Fruit fly (Drosophila melanogaster): ENCODE data around the gene Alg1.
A peak's percentile ranks its signal among the peaks of the same experiment; 100 is the strongest.

Gene Alg1

DNA sequence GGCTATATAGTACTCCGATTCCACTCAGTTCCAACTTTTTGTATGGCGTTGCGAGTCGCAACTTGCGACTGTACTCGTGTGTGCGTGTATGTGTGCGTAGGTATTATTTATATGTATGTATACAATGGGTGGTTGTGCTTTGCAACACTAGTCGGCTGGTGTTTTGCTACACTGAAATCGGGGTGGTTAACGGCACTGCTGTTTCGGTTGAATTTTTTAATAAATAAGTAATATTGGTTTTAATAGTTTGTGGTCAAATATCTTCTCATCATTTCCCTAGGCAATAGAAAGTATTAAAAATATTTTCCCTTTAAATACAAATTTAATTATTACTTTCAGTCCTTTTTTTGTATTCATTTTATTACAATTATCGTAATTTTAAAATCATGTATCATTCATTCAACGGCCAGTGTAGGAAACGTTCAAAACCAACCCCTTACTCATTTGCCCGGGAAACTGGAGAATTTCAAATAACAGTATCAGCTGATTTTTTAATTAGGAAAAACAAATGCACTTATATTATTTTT lies 12.7 kb downstream of the Alg1 start, which contains the start of gene CG7379 (continued):
- TF ChIP-seq CG9932 (GFP tag; IDR thresholded peaks at IDR 0.05) (peak; percentile 97), Mrtf (GFP tag; IDR thresholded peaks at IDR 0.05) (peak; percentile 50; the same call in 2 of the 3 replicates), Meics (GFP tag; optimal IDR thresholded peaks at IDR 0.05) (peak; percentile 76), CG5245 (GFP tag; optimal IDR thresholded peaks at IDR 0.05) (peak; percentile 78), CG2116 (GFP tag; optimal IDR thresholded peaks at IDR 0.05) (peak; percentile 70), CG1602 (GFP tag; optimal IDR thresholded peaks at IDR 0.05) (peak; percentile 77), CG34422 (GFP tag; IDR thresholded peaks at IDR 0.05) (peak; percentile 78; the same call in 1 of the 3 replicates), twi (tag; optimal IDR thresholded peaks at IDR 0.05) (peak; percentile 59), hkb (optimal IDR thresholded peaks at IDR 0.05) (peak; percentile 48), hkb (GFP tag; IDR thresholded peaks at IDR 0.05) (peak; percentile 54), corto (GFP tag; optimal IDR thresholded peaks at IDR 0.05) (no peak), CG16779 (GFP tag; IDR thresholded peaks at IDR 0.05) (peak; percentile 87), Dad (GFP tag; optimal IDR thresholded peaks at IDR 0.05) (peak; percentile 83), exex (tag; optimal IDR thresholded peaks at IDR 0.05) (peak; percentile 62), CG3163 (GFP tag; optimal IDR thresholded peaks at IDR 0.05) (peak; percentile 62), CG13123 (GFP tag; optimal IDR thresholded peaks at IDR 0.05) (peak; percentile 51), Lpt (GFP tag; optimal IDR thresholded peaks at IDR 0.05) (no peak), Ptx1 (GFP tag; IDR thresholded peaks at IDR 0.05) (peak; percentile 80), crp (GFP tag; optimal IDR thresholded peaks at IDR 0.05) (peak in 1 of 2 experiments; percentile 76), peb (GFP tag; IDR thresholded peaks at IDR 0.05) (no peak)

- TF ChIP-seq Elba2 (GFP tag; optimal IDR thresholded peaks at IDR 0.05) (peak; percentile 63), gt (GFP tag; IDR thresholded peaks at IDR 0.05) (no peak), insv (GFP tag; optimal IDR thresholded peaks at IDR 0.05) (peak in 1 of 2 experiments; percentile 89), Med (GFP tag) (peak; percentile 53)
Measured at dm6 chr3R:17795561-17796170, 15.3 kb downstream of the Alg1 start.

- peak; percentile 8 for TF ChIP-seq YL-1 (GFP tag; optimal IDR thresholded peaks at IDR 0.05)
- TF ChIP-seq MESR4 (GFP tag; optimal IDR thresholded peaks at IDR 0.05), result peak; percentile 73
- TF ChIP-seq Bgb (GFP tag; IDR thresholded peaks at IDR 0.05; ENCODE audit: partially characterized antibody), result 0 out of 2 replicates have a peak, but pooled peaks have one; percentile 36
- TF ChIP-seq sna (GFP tag; IDR thresholded peaks at IDR 0.05; ENCODE audit: partially characterized antibody), result 0 out of 2 replicates have a peak, but pooled peaks have one; percentile 7
- TF ChIP-seq bsh (GFP tag; optimal IDR thresholded peaks at IDR 0.05), result no peak
- peak; percentile 4; the same call in 1 of the 2 replicates for TF ChIP-seq Scr (GFP tag; IDR thresholded peaks at IDR 0.05; ENCODE audit: partially characterized antibody)
- no peak for TF ChIP-seq NC2β (GFP tag; optimal IDR thresholded peaks at IDR 0.05)
- TF ChIP-seq Poxn (GFP tag; IDR thresholded peaks at IDR 0.05), result no peak
- peak; percentile 4 for TF ChIP-seq Sry-δ (GFP tag; optimal IDR thresholded peaks at IDR 0.05)
- TF ChIP-seq CG8388 (GFP tag; optimal IDR thresholded peaks at IDR 0.05), result no peak
- TF ChIP-seq MBD-R2 (GFP tag; IDR thresholded peaks at IDR 0.05), result peak; percentile 37
- peak; percentile 62 for TF ChIP-seq CG4617 (GFP tag; optimal IDR thresholded peaks at IDR 0.05; ENCODE audit: borderline replicate concordance)
- 0 out of 2 replicates have a peak, but pooled peaks have one; percentile 4 for TF ChIP-seq CG13287 (GFP tag; IDR thresholded peaks at IDR 0.05; ENCODE audit: partially characterized antibody)
- TF ChIP-seq Asciz (GFP tag; optimal IDR thresholded peaks at IDR 0.05), result no peak
- TF ChIP-seq CG6854 (GFP tag; optimal IDR thresholded peaks at IDR 0.05), result no peak
- TF ChIP-seq her (GFP tag; optimal IDR thresholded peaks at IDR 0.05), result peak; percentile 5
- TF ChIP-seq CG11696 (GFP tag; IDR thresholded peaks at IDR 0.05), result no peak
- peak; percentile 60; the same call in 1 of the 3 replicates for TF ChIP-seq CG6791 (GFP tag; IDR thresholded peaks at IDR 0.05; ENCODE audit: partially characterized antibody)
- no peak for TF ChIP-seq CG14014 (GFP tag; IDR thresholded peaks at IDR 0.05)
- no peak for TF ChIP-seq H15 (GFP tag; IDR thresholded peaks at IDR 0.05)
- TF ChIP-seq BEAF-32 (GFP tag; optimal IDR thresholded peaks at IDR 0.05), result peak; percentile 37
- no peak for TF ChIP-seq stc (GFP tag; IDR thresholded peaks at IDR 0.05)
- TF ChIP-seq ac (GFP tag; optimal IDR thresholded peaks at IDR 0.05), result no peak
- TF ChIP-seq CG18011 (GFP tag; optimal IDR thresholded peaks at IDR 0.05), result no peak
Measured at dm6 chr3R:17795075-17795420, 15.9 kb downstream of the Alg1 start, which contains the start of gene pasi1. TSS of gene pasi1 (plus strand) at chr3R:17795075.
